Worm (Caenorhabditis elegans): Measurements from ENCODE around the gene spp-8.
A peak's percentile ranks its signal among the peaks of the same experiment; 100 is the strongest.

Gene spp-8

DNA sequence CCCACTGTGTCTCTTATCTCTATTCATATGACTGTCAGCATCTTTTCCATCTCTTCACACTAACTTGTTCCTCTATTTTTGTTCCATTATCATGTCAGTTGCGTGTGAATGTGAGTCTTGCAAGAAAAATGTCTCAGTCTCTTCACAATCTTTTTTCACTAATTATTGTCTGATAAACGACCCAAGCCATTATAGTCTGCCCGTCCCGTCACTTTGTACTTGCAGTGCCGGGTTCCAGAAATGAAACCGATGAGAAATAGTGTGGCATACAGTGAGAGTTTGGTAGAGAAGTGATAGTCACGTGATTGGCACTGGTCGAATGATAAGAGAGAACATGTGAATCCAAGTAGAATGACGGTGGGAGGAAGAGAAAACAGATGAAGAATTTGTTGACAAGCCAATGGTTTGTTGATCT is 46.1 kb downstream of the spp-8 start (continued):
- TF ChIP-seq lin-35 (GFP tag; optimal IDR thresholded peaks at IDR 0.05) (peak; percentile 15 to 82), hlh-4 (tag; optimal IDR thresholded peaks at IDR 0.05) (no peak), nhr-12 (tag; optimal IDR thresholded peaks at IDR 0.05) (no peak), egl-27 (tag; optimal IDR thresholded peaks at IDR 0.05) (peak; percentile 28 to 57), efl-3 (GFP tag; optimal IDR thresholded peaks at IDR 0.05) (no peak), nhr-19 (GFP tag; conservative IDR thresholded peaks at IDR 0.05) (peak; percentile 90), skn-1 (tag; optimal IDR thresholded peaks at IDR 0.05) (peak; percentile 49), grh-1 (GFP tag; IDR thresholded peaks at IDR 0.05) (peak; percentile 78), lsy-2 (tag; optimal IDR thresholded peaks at IDR 0.05) (peak; percentile 60 to 84), nhr-237 (tag; optimal IDR thresholded peaks at IDR 0.05) (no peak), elt-3 (tag; optimal IDR thresholded peaks at IDR 0.05) (peak in 5 of 6 experiments; percentile 43 to 98 (median 73)), unc-130 (tag; optimal IDR thresholded peaks at IDR 0.05) (peak; percentile 83), snpc-4 (tag; optimal IDR thresholded peaks at IDR 0.05) (peak; percentile 30), xbp-1 (tag; optimal IDR thresholded peaks at IDR 0.05) (peak; percentile 63), ets-5 (GFP tag; IDR thresholded peaks at IDR 0.05) (no peak), lin-14 (GFP tag; optimal IDR thresholded peaks at IDR 0.05) (peak; percentile 90), fos-1 (tag; optimal IDR thresholded peaks at IDR 0.05) (no peak), ztf-11 (tag; optimal IDR thresholded peaks at IDR 0.05) (no peak), mdl-1 (tag; optimal IDR thresholded peaks at IDR 0.05) (peak in 1 of 2 experiments; percentile 95), zip-4 (GFP tag; optimal IDR thresholded peaks at IDR 0.05) (no peak), sup-37 (GFP tag; optimal IDR thresholded peaks at IDR 0.05) (peak; percentile 26), nhr-84 (tag; optimal IDR thresholded peaks at IDR 0.05) (no peak), fkh-10 (GFP tag; optimal IDR thresholded peaks at IDR 0.05) (no peak), C04F5.9 (tag; optimal IDR thresholded peaks at IDR 0.05) (peak; percentile 12), ceh-8 (GFP tag; optimal IDR thresholded peaks at IDR 0.05) (no peak), unc-30 (tag; optimal IDR thresholded peaks at IDR 0.05) (no peak), unc-62 (GFP tag; optimal IDR thresholded peaks at IDR 0.05) (no peak), snu-23 (GFP tag; optimal IDR thresholded peaks at IDR 0.05) (peak; percentile 84), ceh-82 (tag; optimal IDR thresholded peaks at IDR 0.05) (peak in 1 of 3 experiments; percentile 5), F16B12.6 (tag; optimal IDR thresholded peaks at IDR 0.05) (no peak)

DNA sequence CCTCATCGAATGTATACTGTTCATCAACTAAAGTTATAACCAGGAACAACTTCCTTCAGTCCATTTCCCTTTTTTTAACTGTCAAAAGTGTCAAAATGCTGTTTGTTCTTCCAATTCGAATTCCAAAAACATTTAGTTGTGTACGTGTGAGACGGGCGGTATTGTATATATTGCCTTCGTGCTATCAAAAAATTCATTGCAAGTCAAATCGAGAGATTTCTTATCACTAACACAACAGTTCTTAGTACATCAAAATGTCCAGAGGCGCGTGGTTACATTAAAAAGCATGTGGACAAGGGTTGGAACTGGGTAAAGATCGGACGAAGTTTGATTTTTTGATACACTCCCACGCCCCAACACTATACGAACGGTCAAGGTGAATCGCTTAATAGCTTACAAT is 46.9 kb downstream of the spp-8 start:
- TF ChIP-seq ceh-82 (tag; optimal IDR thresholded peaks at IDR 0.05) (no peak), ets-5 (GFP tag; IDR thresholded peaks at IDR 0.05) (no peak), mab-9 (GFP tag; IDR thresholded peaks at IDR 0.05) (no peak), nhr-90 (tag; optimal IDR thresholded peaks at IDR 0.05; ENCODE audit: poor library complexity) (peak; percentile 62), lin-35 (GFP tag; optimal IDR thresholded peaks at IDR 0.05) (peak in 1 of 2 experiments; percentile 46), xbp-1 (tag; optimal IDR thresholded peaks at IDR 0.05) (no peak), nhr-12 (tag; optimal IDR thresholded peaks at IDR 0.05) (no peak), fkh-4 (tag; optimal IDR thresholded peaks at IDR 0.05; ENCODE audit: borderline replicate concordance) (no peak), fos-1 (tag; optimal IDR thresholded peaks at IDR 0.05) (no peak), unc-130 (tag; optimal IDR thresholded peaks at IDR 0.05) (peak; percentile 72), pqm-1 (tag; optimal IDR thresholded peaks at IDR 0.05) (no peak), alr-1 (tag; optimal IDR thresholded peaks at IDR 0.05; ENCODE audit: borderline replicate concordance) (no peak), lin-39 (tag; optimal IDR thresholded peaks at IDR 0.05) (no peak), blmp-1 (tag; optimal IDR thresholded peaks at IDR 0.05) (peak; percentile 75), aly-2 (tag; optimal IDR thresholded peaks at IDR 0.05) (no peak), dsc-1 (tag; optimal IDR thresholded peaks at IDR 0.05) (no peak), dpl-1 (GFP tag; optimal IDR thresholded peaks at IDR 0.05) (no peak), ceh-88 (GFP tag; IDR thresholded peaks at IDR 0.05) (no peak), F16B12.6 (tag; optimal IDR thresholded peaks at IDR 0.05) (no peak), egl-13 (tag; optimal IDR thresholded peaks at IDR 0.05) (no peak), unc-86 (tag; optimal IDR thresholded peaks at IDR 0.05) (no peak), nhr-20 (tag; optimal IDR thresholded peaks at IDR 0.05) (peak; percentile 72), unc-62 (GFP tag; optimal IDR thresholded peaks at IDR 0.05) (no peak), lin-15B (tag; optimal IDR thresholded peaks at IDR 0.05) (no peak), zag-1 (tag; optimal IDR thresholded peaks at IDR 0.05) (no peak), nhr-76 (tag; optimal IDR thresholded peaks at IDR 0.05) (no peak), Y116A8C.19 (tag; optimal IDR thresholded peaks at IDR 0.05; ENCODE audit: borderline replicate concordance) (no peak), rnt-1 (tag; optimal IDR thresholded peaks at IDR 0.05) (no peak), egl-27 (tag; optimal IDR thresholded peaks at IDR 0.05) (no peak), sox-4 (tag; optimal IDR thresholded peaks at IDR 0.05) (no peak), hlh-17 (GFP tag; optimal IDR thresholded peaks at IDR 0.05; ENCODE audit: borderline replicate concordance) (no peak)

Data from whole organism, L1 larva.